Worm (Caenorhabditis elegans) whole organism, late embryonic: Measurements from ENCODE around the gene spex-3.

Experiments used
- C08G9.2 ChIP-seq: sonication (generic microtip); optimal IDR thresholded peaks from 2 replicates; lab custom pipeline; 2016; ENCODE audit warnings: mild to moderate bottlenecking, missing genetic modification characterization, moderate library complexity, missing compliant biosample characterization
- Y22D7AL.16 ChIP-seq: sonication (generic microtip); optimal IDR thresholded peaks from 2 replicates; lab custom pipeline; 2016; ENCODE audit warnings: missing genetic modification characterization, missing compliant biosample characterization
- ahr-1 ChIP-seq: sonication (generic microtip); optimal IDR thresholded peaks from 2 replicates; lab custom pipeline; 2016; ENCODE audit warnings: missing genetic modification characterization, missing compliant biosample characterization
- ama-1 ChIP-seq: fragments of 150-350 bp; optimal IDR thresholded peaks from 2 replicates; lab custom pipeline; 2014
- ceh-14 ChIP-seq: sonication (generic microtip); optimal IDR thresholded peaks from 2 replicates; lab custom pipeline; 2016; ENCODE audit warnings: missing genotype, missing genetic modification characterization, missing compliant biosample characterization
- ceh-18 ChIP-seq: sonication (generic microtip); optimal IDR thresholded peaks from 2 replicates; lab custom pipeline; 2016; ENCODE audit warnings: missing genetic modification characterization, missing compliant biosample characterization
- ceh-19 ChIP-seq: fragments of 200-800 bp; sonication (Bioruptor generic); optimal IDR thresholded peaks from 2 replicates; lab custom pipeline; 2018; ENCODE audit warnings: mild to moderate bottlenecking, missing genetic modification characterization, missing compliant biosample characterization
- ceh-2 ChIP-seq: sonication (generic microtip); optimal IDR thresholded peaks from 2 replicates; lab custom pipeline; 2016; ENCODE audit warnings: missing genotype, missing genetic modification characterization, missing compliant biosample characterization
- ceh-24 ChIP-seq: sonication (generic microtip); optimal IDR thresholded peaks from 2 replicates; lab custom pipeline; 2016; ENCODE audit warnings: mild to moderate bottlenecking, missing genetic modification characterization, missing compliant biosample characterization
- ceh-31 ChIP-seq: sonication (generic microtip); optimal IDR thresholded peaks from 2 replicates; lab custom pipeline; 2016; ENCODE audit warnings: missing genetic modification characterization, missing compliant biosample characterization
- ceh-45 ChIP-seq: fragments of 200-800 bp; sonication (Bioruptor generic); IDR thresholded peaks from 2 replicates; pipeline ENCODE4 v1.3.6; 2022; ENCODE audit warnings: missing genetic modification reagents, missing genetic modification characterization, missing compliant biosample characterization
- ceh-48 ChIP-seq: sonication (generic microtip); optimal IDR thresholded peaks from 2 replicates; lab custom pipeline; 2016; ENCODE audit warnings: missing genetic modification characterization, inconsistent platforms, missing compliant biosample characterization
- che-1 ChIP-seq: sonication (generic microtip); optimal IDR thresholded peaks from 2 replicates; lab custom pipeline; 2016; ENCODE audit warnings: mild to moderate bottlenecking, missing genetic modification characterization, missing compliant biosample characterization
- dve-1 ChIP-seq: sonication (generic microtip); optimal IDR thresholded peaks from 2 replicates; lab custom pipeline; 2017; ENCODE audit warnings: antibody characterized with exemption, mild to moderate bottlenecking, missing genetic modification characterization, missing compliant biosample characterization
- elt-2 ChIP-seq: sonication (generic microtip); optimal IDR thresholded peaks from 2 replicates; lab custom pipeline; 2016; ENCODE audit warnings: missing genetic modification reagents, missing genetic modification characterization, missing compliant biosample characterization
- elt-4 ChIP-seq: sonication (generic microtip); optimal IDR thresholded peaks from 2 replicates; lab custom pipeline; 2016; ENCODE audit warnings: missing genetic modification characterization, missing compliant biosample characterization
- ets-4 ChIP-seq: sonication (generic microtip); optimal IDR thresholded peaks from 2 replicates; lab custom pipeline; 2016; ENCODE audit warnings: missing genetic modification characterization, missing compliant biosample characterization
- fax-1 ChIP-seq: sonication (generic microtip); optimal IDR thresholded peaks from 2 replicates; lab custom pipeline; 2016; ENCODE audit warnings: missing genotype, missing genetic modification characterization, missing compliant biosample characterization
- fkh-10 ChIP-seq: fragments of 150-350 bp; optimal IDR thresholded peaks from 2 replicates; lab custom pipeline; 2014; ENCODE audit warnings: missing biosample characterization, missing genetic modification reagents, missing genetic modification characterization
- fkh-6 ChIP-seq: sonication (generic microtip); optimal IDR thresholded peaks from 2 replicates; lab custom pipeline; 2016; ENCODE audit warnings: missing genetic modification characterization, missing compliant biosample characterization
- hlh-30 ChIP-seq: sonication (generic microtip); optimal IDR thresholded peaks from 2 replicates; lab custom pipeline; 2017; ENCODE audit warnings: antibody characterized with exemption, missing genetic modification characterization, missing compliant biosample characterization; ENCODE audit not compliant: insufficient read depth
- hlh-8 ChIP-seq: sonication (generic microtip); optimal IDR thresholded peaks from 2 replicates; lab custom pipeline; 2016; ENCODE audit warnings: missing genotype, missing genetic modification characterization, missing compliant biosample characterization
- lin-11 ChIP-seq: fragments of 200-800 bp; sonication (Bioruptor generic); optimal IDR thresholded peaks from 2 replicates; lab custom pipeline; 2018; ENCODE audit warnings: mild to moderate bottlenecking, missing genetic modification characterization, missing compliant biosample characterization
- madf-2 ChIP-seq: sonication (generic microtip); optimal IDR thresholded peaks from 2 replicates; lab custom pipeline; 2017; ENCODE audit warnings: missing genetic modification characterization, missing compliant biosample characterization
- mec-3 ChIP-seq: sonication (generic microtip); optimal IDR thresholded peaks from 2 replicates; lab custom pipeline; 2016; ENCODE audit warnings: borderline replicate concordance, missing genetic modification characterization, missing compliant biosample characterization
- nfya-1 ChIP-seq: sonication (generic microtip); optimal IDR thresholded peaks from 2 replicates; lab custom pipeline; 2017; ENCODE audit warnings: missing genetic modification characterization, mild to moderate bottlenecking, missing compliant biosample characterization, antibody characterized with exemption, moderate library complexity
- nhr-232 ChIP-seq: sonication (generic microtip); optimal IDR thresholded peaks from 2 replicates; lab custom pipeline; 2016; ENCODE audit warnings: missing genetic modification characterization, missing compliant biosample characterization
- pat-9 ChIP-seq: fragments of 200-800 bp; sonication (Bioruptor generic); optimal IDR thresholded peaks from 2 replicates; lab custom pipeline; 2018; ENCODE audit warnings: mild to moderate bottlenecking, missing genetic modification characterization, moderate library complexity, missing compliant biosample characterization
- pax-1 ChIP-seq: fragments of 150-350 bp; optimal IDR thresholded peaks from 2 replicates; lab custom pipeline; 2014; ENCODE audit warnings: missing biosample characterization, missing genetic modification characterization
- pha-2 ChIP-seq: sonication (generic microtip); optimal IDR thresholded peaks from 2 replicates; lab custom pipeline; 2017; ENCODE audit warnings: mild to moderate bottlenecking, missing genetic modification characterization, missing compliant biosample characterization
- pha-4 ChIP-seq: fragments of 150-350 bp; optimal IDR thresholded peaks from 2 replicates; lab custom pipeline; 2018; ENCODE audit warnings: missing biosample characterization, missing genetic modification reagents, missing genetic modification characterization
- pros-1 ChIP-seq: fragments of 150-350 bp; optimal IDR thresholded peaks from 2 replicates; lab custom pipeline; 2014; ENCODE audit warnings: missing biosample characterization, missing genetic modification reagents, missing genetic modification characterization
- rnt-1 ChIP-seq: sonication (generic microtip); optimal IDR thresholded peaks from 2 replicates; lab custom pipeline; 2016; ENCODE audit warnings: missing genetic modification characterization, missing compliant biosample characterization
- sox-4 ChIP-seq: sonication (generic microtip); optimal IDR thresholded peaks from 2 replicates; lab custom pipeline; 2017; ENCODE audit warnings: mild to moderate bottlenecking, missing genetic modification characterization, inconsistent platforms, missing compliant biosample characterization
- tbx-2 ChIP-seq: sonication (generic microtip); optimal IDR thresholded peaks from 2 replicates; lab custom pipeline; 2016; ENCODE audit warnings: missing genetic modification characterization, missing compliant biosample characterization
- ttx-3 ChIP-seq: sonication (generic microtip); optimal IDR thresholded peaks from 2 replicates; lab custom pipeline; 2016; ENCODE audit warnings: missing genetic modification reagents, missing genetic modification characterization, missing compliant biosample characterization
- unc-3 ChIP-seq, 2 experiments: fragments of 200-800 bp in 1 of 2; sonication (Bioruptor generic) in 1 of 2; sonication (generic microtip) in 1 of 2; conservative IDR thresholded peaks in 1 of 2; optimal IDR thresholded peaks in 1 of 2; 2 replicates each; pipeline versions ENCODE4 v1.3.6 to Lab custom; 2016 to 2022; ENCODE audit warnings: missing compliant biosample characterization in 2 of 2, missing genetic modification characterization in 2 of 2, missing genetic modification reagents in 1 of 2
- unc-42 ChIP-seq: sonication (generic microtip); optimal IDR thresholded peaks from 2 replicates; lab custom pipeline; 2016; ENCODE audit warnings: missing genotype, missing genetic modification characterization, missing compliant biosample characterization
- unc-55 ChIP-seq: sonication (generic microtip); optimal IDR thresholded peaks from 2 replicates; lab custom pipeline; 2017; ENCODE audit warnings: missing biosample characterization, missing genetic modification reagents, missing genetic modification characterization
- zip-5 ChIP-seq: sonication (generic microtip); optimal IDR thresholded peaks from 2 replicates; lab custom pipeline; 2016; ENCODE audit warnings: missing genetic modification characterization, missing compliant biosample characterization
- ztf-16 ChIP-seq: sonication (generic microtip); optimal IDR thresholded peaks from 2 replicates; lab custom pipeline; 2017; ENCODE audit warnings: missing genetic modification characterization, missing compliant biosample characterization

Gene spex-3

DNA sequence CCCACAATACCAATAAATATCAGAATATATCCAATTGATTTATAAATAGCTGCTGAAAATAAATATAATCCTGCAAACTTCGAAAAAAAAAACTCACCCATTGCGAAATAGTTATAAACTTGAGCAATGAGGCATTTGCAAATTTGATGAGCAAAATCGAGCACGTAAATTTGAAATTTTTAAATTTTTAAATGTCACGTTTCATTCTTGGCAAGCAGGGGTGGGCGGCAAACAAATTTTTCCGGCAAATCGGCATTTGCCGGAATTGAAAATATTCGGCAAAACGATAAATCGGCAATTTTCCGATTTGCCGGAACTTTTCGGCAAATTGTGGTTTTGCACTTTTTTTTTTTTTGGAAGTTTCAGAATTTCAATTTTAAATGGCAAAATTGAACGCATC is 12.3 kb downstream of the spex-3 start, which contains the start of gene Y22D7AR.14:
TSS of gene Y22D7AR.14 (minus strand) at position 101 of the 400 bp plus-strand sequence.
- TF ChIP-seq elt-2 (tag; lab: Kevin White, UChicago) = no peak
- TF ChIP-seq fax-1 (tag; lab: Kevin White, UChicago) = no peak
- TF ChIP-seq ceh-45 (GFP tag; lab: Robert Waterston, UW) = no peak
- no peak for TF ChIP-seq pat-9 (tag; lab: Kevin White, UChicago)
- no peak for TF ChIP-seq ahr-1
- TF ChIP-seq ceh-14 = no peak
- no peak for TF ChIP-seq ceh-2 (tag; lab: Kevin White, UChicago)
- TF ChIP-seq zip-5 (tag; lab: Kevin White, UChicago) = no peak
- no peak for TF ChIP-seq ceh-19 (GFP tag; lab: Kevin White, UChicago)
- no peak for TF ChIP-seq lin-11 (tag; lab: Kevin White, UChicago)
- no peak for TF ChIP-seq pros-1 (tag; lab: Kevin White, UChicago)
- TF ChIP-seq, all 69 proteins: peak for 0

DNA sequence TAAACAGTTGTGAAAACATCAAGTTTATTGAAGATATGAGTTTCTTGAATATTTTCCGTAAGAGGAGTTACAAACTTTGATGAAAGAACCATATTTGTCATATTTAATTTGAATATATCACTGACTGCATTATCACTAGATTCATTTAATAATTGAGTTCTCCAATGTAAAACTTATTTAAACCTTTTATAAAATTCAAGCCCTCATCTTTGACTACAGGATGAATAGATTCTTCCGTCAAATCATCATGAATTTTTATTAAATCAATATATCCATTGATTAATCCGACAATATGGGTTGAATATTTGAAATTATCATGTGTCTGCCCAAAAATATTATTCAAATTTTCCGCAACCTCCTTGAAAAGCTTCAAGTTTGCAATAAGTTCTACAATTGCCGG is 14.2 kb downstream of the spex-3 start, which contains the start of gene Y22D7AR.7:
TSS of gene Y22D7AR.7 (minus strand) at position 101 of the 400 bp plus-strand sequence.
- no peak for TF ChIP-seq pha-4 (tag; lab: Kevin White, UChicago)
- no peak for TF ChIP-seq ceh-2 (tag; lab: Kevin White, UChicago)

DNA sequence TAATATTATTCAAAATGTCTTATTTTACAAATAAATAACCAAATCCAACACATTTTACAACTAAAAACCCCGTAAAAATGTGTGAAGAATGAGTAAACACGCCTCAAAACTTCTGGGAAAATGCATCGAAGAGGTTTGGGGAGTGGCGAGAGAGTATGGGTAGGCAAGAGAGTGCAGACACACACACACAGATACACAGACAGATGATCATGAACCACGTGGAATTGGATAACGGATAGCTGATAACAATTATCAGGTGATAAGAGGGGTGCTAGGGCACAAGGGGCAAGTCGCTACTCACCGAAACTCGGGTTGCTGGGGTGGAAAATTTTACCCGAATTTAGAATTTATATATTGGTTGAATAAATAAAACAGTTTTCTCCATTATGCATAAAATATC is 20.0 kb downstream of the spex-3 start:
- no peak for TF ChIP-seq ceh-48 (tag; lab: Kevin White, UChicago)
- TF ChIP-seq Y22D7AL.16 = no peak
- TF ChIP-seq unc-42 (tag; lab: Kevin White, UChicago) = no peak
- no peak for TF ChIP-seq hlh-8
- no peak for TF ChIP-seq ceh-24
- TF ChIP-seq pha-4 (tag; lab: Kevin White, UChicago) = no peak
- TF ChIP-seq unc-3 (GFP tag; conservative IDR thresholded peaks at IDR 0.05; lab: Robert Waterston, UW) = no peak
- TF ChIP-seq unc-3 (tag; optimal IDR thresholded peaks at IDR 0.05; lab: Kevin White, UChicago) = no peak
- no peak for TF ChIP-seq pros-1 (tag; lab: Kevin White, UChicago)
- TF ChIP-seq che-1 = no peak
- TF ChIP-seq ets-4 (tag; lab: Kevin White, UChicago) = no peak
- TF ChIP-seq ceh-19 (GFP tag; lab: Kevin White, UChicago) = no peak
- TF ChIP-seq pha-2 (tag; lab: Kevin White, UChicago) = no peak
- no peak for TF ChIP-seq nfya-1 (tag; lab: Kevin White, UChicago)
- TF ChIP-seq ceh-18 (tag; lab: Kevin White, UChicago) = peak; percentile 33
- TF ChIP-seq ceh-31 (tag; lab: Kevin White, UChicago) = no peak
- no peak for TF ChIP-seq lin-11 (tag; lab: Kevin White, UChicago)
- no peak for TF ChIP-seq fkh-6
- no peak for TF ChIP-seq madf-2 (tag; lab: Kevin White, UChicago)
- peak; percentile 51 for TF ChIP-seq hlh-30
- TF ChIP-seq fkh-10 (GFP tag; lab: Kevin White, UChicago) = no peak
- TF ChIP-seq elt-4 (tag; lab: Kevin White, UChicago) = no peak
- TF ChIP-seq elt-2 (tag; lab: Kevin White, UChicago) = peak; percentile 86
- no peak for TF ChIP-seq mec-3 (tag; lab: Kevin White, UChicago)
- no peak for TF ChIP-seq nhr-232 (tag; lab: Kevin White, UChicago)
- TF ChIP-seq ttx-3 (tag; lab: Kevin White, UChicago) = no peak
- TF ChIP-seq, all 69 proteins: peak for 3

DNA sequence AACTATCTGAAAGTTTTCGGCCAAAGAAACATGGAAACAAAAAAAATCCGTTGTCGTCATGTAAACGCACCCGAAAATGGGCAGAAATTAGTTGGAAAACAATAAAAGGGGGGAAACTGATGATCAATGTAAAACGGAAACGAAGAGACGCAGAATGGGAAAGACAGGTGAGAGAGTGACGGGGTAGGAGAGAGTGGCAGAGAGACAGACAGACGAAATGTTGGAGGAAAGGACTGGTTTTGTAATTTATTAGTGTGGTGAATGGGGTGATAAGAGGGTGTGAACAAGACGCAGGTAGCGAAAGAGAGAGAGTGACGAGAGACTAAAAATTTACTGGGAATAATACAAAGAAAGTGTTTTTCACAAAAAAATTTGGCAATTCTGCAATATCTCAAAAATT is 21.2 kb downstream of the spex-3 start:
- TF ChIP-seq sox-4 (no peak), ceh-31 (tag; lab: Kevin White, UChicago) (peak; percentile 46), rnt-1 (tag; lab: Kevin White, UChicago) (peak; percentile 27), unc-3 (GFP tag; conservative IDR thresholded peaks at IDR 0.05; lab: Robert Waterston, UW) (no peak), unc-3 (tag; optimal IDR thresholded peaks at IDR 0.05; lab: Kevin White, UChicago) (no peak), pat-9 (tag; lab: Kevin White, UChicago) (no peak), elt-2 (tag; lab: Kevin White, UChicago) (peak; percentile 83), tbx-2 (tag; lab: Kevin White, UChicago) (peak; percentile 44), nfya-1 (tag; lab: Kevin White, UChicago) (peak; percentile 35), unc-55 (GFP tag; lab: Kevin White, UChicago) (peak; percentile 91), ama-1 (lab: Kevin White, UChicago) (no peak), ttx-3 (tag; lab: Kevin White, UChicago) (no peak), ets-4 (tag; lab: Kevin White, UChicago) (peak; percentile 55), C08G9.2 (peak; percentile 15), dve-1 (tag; lab: Kevin White, UChicago) (peak; percentile 15), pax-1 (tag; lab: Kevin White, UChicago) (no peak), ztf-16 (no peak), ceh-24 (no peak)
